Worm (Caenorhabditis elegans) whole organism, mixed stage, embryonic: ENCODE measurements around the gene let-99.

Experiments
- M03D4.4 ChIP-seq: sonication (generic microtip); optimal IDR thresholded peaks from 2 replicates; lab custom pipeline; 2017; ENCODE audit warnings: mild to moderate bottlenecking, missing genetic modification characterization, missing compliant biosample characterization
- bed-3 ChIP-seq: fragments of 200-800 bp; sonication (Bioruptor generic); optimal IDR thresholded peaks from 3 replicates; lab custom pipeline; 2018; ENCODE audit warnings: mild to moderate bottlenecking, missing genetic modification characterization, moderate library complexity, missing compliant biosample characterization
- blmp-1 ChIP-seq: fragments of 150-350 bp; optimal IDR thresholded peaks from 2 replicates; lab custom pipeline; 2014; ENCODE audit warnings: missing biosample characterization, missing genetic modification characterization
- ceh-39 ChIP-seq: fragments of 150-350 bp; optimal IDR thresholded peaks from 2 replicates; lab custom pipeline; 2014; ENCODE audit warnings: missing biosample characterization, missing genetic modification characterization
- ceh-43 ChIP-seq: fragments of 200-800 bp; sonication (Bioruptor generic); optimal IDR thresholded peaks from 2 replicates; lab custom pipeline; 2018; ENCODE audit warnings: mild to moderate bottlenecking, missing genetic modification characterization, moderate library complexity, missing compliant biosample characterization
- ces-1 ChIP-seq: fragments of 150-350 bp; optimal IDR thresholded peaks from 2 replicates; lab custom pipeline; 2014; ENCODE audit warnings: missing biosample characterization, missing genetic modification reagents, missing genetic modification characterization
- cnd-1 ChIP-seq: fragments of 200-800 bp; sonication (Bioruptor generic); optimal IDR thresholded peaks from 2 replicates; lab custom pipeline; 2018; ENCODE audit warnings: mild to moderate bottlenecking, missing genetic modification characterization, missing compliant biosample characterization
- drap-1 ChIP-seq: fragments of 200-800 bp; sonication (Bioruptor generic); optimal IDR thresholded peaks from 3 replicates; lab custom pipeline; 2018; ENCODE audit warnings: mild to moderate bottlenecking, missing genetic modification characterization, missing compliant biosample characterization
- elt-1 ChIP-seq: sonication (generic microtip); optimal IDR thresholded peaks from 2 replicates; lab custom pipeline; 2017; ENCODE audit warnings: missing genetic modification characterization, mild to moderate bottlenecking, missing compliant biosample characterization, antibody characterized with exemption, moderate library complexity, borderline replicate concordance; ENCODE audit not compliant: insufficient read depth
- elt-3 ChIP-seq: fragments of 150-350 bp; optimal IDR thresholded peaks from 2 replicates; lab custom pipeline; 2014; ENCODE audit warnings: missing biosample characterization, missing genetic modification characterization
- flh-1 ChIP-seq: fragments of 200-800 bp; sonication (Bioruptor generic); optimal IDR thresholded peaks from 2 replicates; lab custom pipeline; 2018; ENCODE audit warnings: mild to moderate bottlenecking, missing genetic modification characterization, moderate library complexity, missing compliant biosample characterization
- ham-2 ChIP-seq: fragments of 200-800 bp; sonication (Bioruptor generic); optimal IDR thresholded peaks from 2 replicates; lab custom pipeline; 2018; ENCODE audit warnings: mild to moderate bottlenecking, missing genetic modification characterization, missing compliant biosample characterization
- hlh-1 ChIP-seq: fragments of 150-350 bp; optimal IDR thresholded peaks from 2 replicates; lab custom pipeline; 2014; ENCODE audit warnings: missing biosample characterization, missing genetic modification reagents, missing genetic modification characterization
- lin-13 ChIP-seq: fragments of 150-350 bp; optimal IDR thresholded peaks from 2 replicates; lab custom pipeline; 2014; ENCODE audit warnings: missing biosample characterization, missing genetic modification characterization
- lin-32 ChIP-seq: fragments of 200-800 bp; sonication (Bioruptor generic); optimal IDR thresholded peaks from 2 replicates; lab custom pipeline; 2018; ENCODE audit warnings: mild to moderate bottlenecking, missing genetic modification characterization, missing compliant biosample characterization
- lsy-2 ChIP-seq: fragments of 150-350 bp; optimal IDR thresholded peaks from 2 replicates; lab custom pipeline; 2014; ENCODE audit warnings: missing biosample characterization, missing genetic modification characterization
- mab-5 ChIP-seq: fragments of 150-350 bp; optimal IDR thresholded peaks from 2 replicates; lab custom pipeline; 2014; ENCODE audit warnings: missing biosample characterization, missing genetic modification characterization
- mep-1 ChIP-seq: fragments of 150-350 bp; optimal IDR thresholded peaks from 2 replicates; lab custom pipeline; 2017; ENCODE audit warnings: missing biosample characterization, missing genetic modification reagents, missing genetic modification characterization, inconsistent platforms
- mls-2 ChIP-seq: sonication (generic microtip); optimal IDR thresholded peaks from 2 replicates; lab custom pipeline; 2016; ENCODE audit warnings: mild to moderate bottlenecking, missing genetic modification characterization, moderate library complexity, missing compliant biosample characterization
- nhr-2 ChIP-seq: fragments of 150-350 bp; optimal IDR thresholded peaks from 2 replicates; lab custom pipeline; 2014; ENCODE audit warnings: missing biosample characterization, missing genetic modification characterization
- nhr-237 ChIP-seq: fragments of 150-350 bp; optimal IDR thresholded peaks from 2 replicates; lab custom pipeline; 2014; ENCODE audit warnings: missing biosample characterization, missing genetic modification characterization
- nhr-28 ChIP-seq: fragments of 150-350 bp; optimal IDR thresholded peaks from 2 replicates; lab custom pipeline; 2014; ENCODE audit warnings: missing biosample characterization, missing genetic modification characterization
- nhr-76 ChIP-seq: sonication (generic microtip); optimal IDR thresholded peaks from 2 replicates; lab custom pipeline; 2017; ENCODE audit warnings: missing biosample characterization, missing genetic modification characterization
- pha-4 ChIP-seq: fragments of 150-350 bp; optimal IDR thresholded peaks from 2 replicates; lab custom pipeline; 2018; ENCODE audit warnings: missing biosample characterization, missing genetic modification reagents, missing genetic modification characterization
- sem-2 ChIP-seq: fragments of 200-800 bp; sonication (Bioruptor generic); optimal IDR thresholded peaks from 2 replicates; lab custom pipeline; 2018; ENCODE audit warnings: mild to moderate bottlenecking, missing genetic modification characterization, missing compliant biosample characterization
- sptf-1 ChIP-seq: sonication (generic microtip); optimal IDR thresholded peaks from 2 replicates; lab custom pipeline; 2017; ENCODE audit warnings: mild to moderate bottlenecking, missing genetic modification characterization, moderate library complexity, missing compliant biosample characterization
- tbx-8 ChIP-seq: fragments of 200-800 bp; sonication (Bioruptor generic); optimal IDR thresholded peaks from 2 replicates; lab custom pipeline; 2018; ENCODE audit warnings: mild to moderate bottlenecking, missing genetic modification characterization, moderate library complexity, missing compliant biosample characterization
- unc-120 ChIP-seq: sonication (generic microtip); optimal IDR thresholded peaks from 2 replicates; lab custom pipeline; 2017; ENCODE audit warnings: missing genetic modification characterization, missing compliant biosample characterization; ENCODE audit not compliant: poor library complexity, severe bottlenecking
- unc-39 ChIP-seq: fragments of 150-350 bp; optimal IDR thresholded peaks from 2 replicates; lab custom pipeline; 2014; ENCODE audit warnings: missing biosample characterization, missing genetic modification characterization
- unc-62 ChIP-seq: fragments of 150-350 bp; optimal IDR thresholded peaks from 2 replicates; lab custom pipeline; 2014; ENCODE audit warnings: missing biosample characterization, missing genetic modification reagents, missing genetic modification characterization
- zip-8 ChIP-seq: fragments of 150-350 bp; optimal IDR thresholded peaks from 2 replicates; lab custom pipeline; 2014; ENCODE audit warnings: missing biosample characterization, missing genetic modification characterization
- ztf-11 ChIP-seq: fragments of 150-350 bp; optimal IDR thresholded peaks from 2 replicates; lab custom pipeline; 2014; ENCODE audit warnings: missing biosample characterization, missing genetic modification characterization

Gene let-99

ce11 chrIV:12571047-12571446, 3.4 kb downstream of the let-99 start, which contains the start of gene K08E7.4:
Gene K08E7.4, minus strand, starts transcription at chrIV:12571147.
- no peak for TF ChIP-seq ham-2 (GFP tag; lab: Kevin White, UChicago)
- no peak for TF ChIP-seq nhr-76
- no peak for TF ChIP-seq drap-1 (GFP tag; lab: Kevin White, UChicago)
- no peak for TF ChIP-seq nhr-237 (tag; lab: Kevin White, UChicago)
- TF ChIP-seq hlh-1 = no peak
- no peak for TF ChIP-seq flh-1 (GFP tag; lab: Kevin White, UChicago)
- no peak for TF ChIP-seq lin-13 (tag; lab: Kevin White, UChicago)
- no peak for TF ChIP-seq nhr-2 (tag; lab: Kevin White, UChicago)
- no peak for TF ChIP-seq pha-4 (tag; lab: Kevin White, UChicago)

ce11 chrIV:12573068-12573467, 5.4 kb downstream of the let-99 start, which contains the start of gene K08E7.5:
Gene K08E7.5, plus strand, starts transcription at chrIV:12573368.
- TF ChIP-seq tbx-8 (GFP tag; lab: Kevin White, UChicago) (no peak), ham-2 (GFP tag; lab: Kevin White, UChicago) (no peak), lin-32 (GFP tag; lab: Kevin White, UChicago) (no peak), mls-2 (tag; lab: Kevin White, UChicago) (no peak), nhr-28 (no peak), ceh-43 (no peak), flh-1 (GFP tag; lab: Kevin White, UChicago) (no peak), unc-120 (tag; lab: Kevin White, UChicago) (no peak), lin-13 (tag; lab: Kevin White, UChicago) (no peak), sem-2 (GFP tag; lab: Kevin White, UChicago) (no peak), lsy-2 (tag; lab: Kevin White, UChicago) (no peak), elt-3 (tag; lab: Kevin White, UChicago) (no peak), ceh-39 (tag; lab: Kevin White, UChicago) (no peak), nhr-76 (no peak), bed-3 (GFP tag; lab: Kevin White, UChicago) (no peak), unc-62 (GFP tag; lab: Kevin White, UChicago) (no peak)

ce11 chrIV:12574265-12574664, 6.6 kb downstream of the let-99 start:
- TF ChIP-seq sptf-1 (tag; lab: Kevin White, UChicago) (no peak), nhr-76 (no peak), lsy-2 (tag; lab: Kevin White, UChicago) (no peak), ceh-43 (no peak), elt-1 (tag; lab: Kevin White, UChicago) (no peak), unc-62 (GFP tag; lab: Kevin White, UChicago) (no peak), tbx-8 (GFP tag; lab: Kevin White, UChicago) (no peak), elt-3 (tag; lab: Kevin White, UChicago) (no peak), cnd-1 (tag; lab: Kevin White, UChicago) (no peak), unc-120 (tag; lab: Kevin White, UChicago) (no peak), ztf-11 (tag; lab: Kevin White, UChicago) (no peak), lin-13 (tag; lab: Kevin White, UChicago) (no peak), pha-4 (tag; lab: Kevin White, UChicago) (no peak), mab-5 (no peak), unc-39 (no peak), hlh-1 (no peak), ceh-39 (tag; lab: Kevin White, UChicago) (no peak), drap-1 (GFP tag; lab: Kevin White, UChicago) (no peak), ces-1 (GFP tag; lab: Kevin White, UChicago) (no peak), M03D4.4 (tag; lab: Kevin White, UChicago) (no peak)

ce11 chrIV:12581046-12581445, 13.4 kb downstream of the let-99 start, which contains the start of gene K08E7.6:
Gene K08E7.6, minus strand, starts transcription at chrIV:12581146.
- TF ChIP-seq zip-8 (tag; lab: Kevin White, UChicago) (no peak), unc-120 (tag; lab: Kevin White, UChicago) (no peak), mep-1 (no peak), cnd-1 (tag; lab: Kevin White, UChicago) (no peak), blmp-1 (tag; lab: Kevin White, UChicago) (no peak), ztf-11 (tag; lab: Kevin White, UChicago) (no peak), lsy-2 (tag; lab: Kevin White, UChicago) (no peak), lin-13 (tag; lab: Kevin White, UChicago) (no peak), lin-32 (GFP tag; lab: Kevin White, UChicago) (no peak), elt-3 (tag; lab: Kevin White, UChicago) (no peak), unc-62 (GFP tag; lab: Kevin White, UChicago) (no peak)
